Worm (Caenorhabditis elegans) whole organism, L2 larva: ENCODE data around the gene F17H10.4.

Experiments
- C34F6.9 ChIP-seq: fragments of 150-350 bp; optimal IDR thresholded peaks from 2 replicates; lab custom pipeline; 2014; ENCODE audit warnings: missing biosample characterization, missing genetic modification characterization
- F13H6.1 ChIP-seq: sonication (generic microtip); optimal IDR thresholded peaks from 2 replicates; lab custom pipeline; 2016; ENCODE audit warnings: missing genetic modification characterization, missing compliant biosample characterization
- R02D3.7 ChIP-seq: fragments of 150-350 bp; optimal IDR thresholded peaks from 2 replicates; lab custom pipeline; 2014; ENCODE audit warnings: missing biosample characterization, missing genetic modification characterization
- Y55F3AM.14 ChIP-seq: fragments of 200-800 bp; sonication (Bioruptor generic); optimal IDR thresholded peaks from 2 replicates; lab custom pipeline; 2018; ENCODE audit warnings: mild to moderate bottlenecking, missing genetic modification characterization, missing compliant biosample characterization
- ZK546.5 ChIP-seq: sonication (generic microtip); optimal IDR thresholded peaks from 2 replicates; lab custom pipeline; 2017; ENCODE audit warnings: missing biosample characterization, missing genetic modification characterization
- alr-1 ChIP-seq: fragments of 150-350 bp; optimal IDR thresholded peaks from 2 replicates; lab custom pipeline; 2014; ENCODE audit warnings: missing biosample characterization, missing genetic modification characterization
- aly-2 ChIP-seq: fragments of 150-350 bp; optimal IDR thresholded peaks from 2 replicates; lab custom pipeline; 2014; ENCODE audit warnings: missing biosample characterization, missing genetic modification characterization
- ama-1 ChIP-seq: fragments of 150-350 bp; optimal IDR thresholded peaks from 2 replicates; lab custom pipeline; 2018; ENCODE audit warnings: inconsistent platforms
- blmp-1 ChIP-seq: sonication (generic microtip); optimal IDR thresholded peaks from 2 replicates; lab custom pipeline; 2017; ENCODE audit warnings: missing genetic modification characterization, mild to moderate bottlenecking, missing compliant biosample characterization, antibody characterized with exemption, moderate library complexity; ENCODE audit not compliant: insufficient read depth
- ceh-16 ChIP-seq: fragments of 150-350 bp; optimal IDR thresholded peaks from 2 replicates; lab custom pipeline; 2014; ENCODE audit warnings: missing biosample characterization, missing genetic modification characterization
- ceh-82 ChIP-seq: fragments of 150-350 bp; optimal IDR thresholded peaks from 2 replicates; lab custom pipeline; 2014; ENCODE audit warnings: missing biosample characterization, missing genetic modification characterization
- crh-2 ChIP-seq: sonication (generic microtip); optimal IDR thresholded peaks from 2 replicates; lab custom pipeline; 2017; ENCODE audit warnings: missing biosample characterization, missing genetic modification characterization
- dmd-4 ChIP-seq: sonication (generic microtip); optimal IDR thresholded peaks from 2 replicates; lab custom pipeline; 2017; ENCODE audit warnings: missing biosample characterization, missing genetic modification characterization
- egl-27 ChIP-seq: sonication (generic microtip); optimal IDR thresholded peaks from 3 replicates; lab custom pipeline; 2017; ENCODE audit warnings: missing biosample characterization, missing genetic modification reagents, missing genetic modification characterization
- elt-1 ChIP-seq: fragments of 150-350 bp; optimal IDR thresholded peaks from 2 replicates; lab custom pipeline; 2014; ENCODE audit warnings: missing biosample characterization, missing genetic modification characterization
- elt-3 ChIP-seq: sonication (generic microtip); optimal IDR thresholded peaks from 2 replicates; lab custom pipeline; 2017; ENCODE audit warnings: missing biosample characterization, missing genetic modification characterization
- fos-1 ChIP-seq: fragments of 150-350 bp; optimal IDR thresholded peaks from 2 replicates; lab custom pipeline; 2014; ENCODE audit warnings: missing biosample characterization, missing genetic modification characterization
- gmeb-1 ChIP-seq: fragments of 150-350 bp; optimal IDR thresholded peaks from 2 replicates; lab custom pipeline; 2014; ENCODE audit warnings: missing biosample characterization, missing genetic modification characterization
- lin-11 ChIP-seq: fragments of 150-350 bp; sonication (generic microtip); optimal IDR thresholded peaks from 2 replicates; lab custom pipeline; 2014; ENCODE audit warnings: missing biosample characterization, missing genetic modification characterization, inconsistent platforms, mixed read lengths
- lin-13 ChIP-seq: fragments of 150-350 bp; optimal IDR thresholded peaks from 2 replicates; lab custom pipeline; 2014; ENCODE audit warnings: missing biosample characterization, missing genetic modification reagents, missing genetic modification characterization
- lin-39 ChIP-seq: fragments of 150-350 bp; optimal IDR thresholded peaks from 2 replicates; lab custom pipeline; 2014; ENCODE audit warnings: missing biosample characterization, missing genetic modification reagents, missing genetic modification characterization
- lsy-2 ChIP-seq, 2 experiments: fragments of 150-350 bp in 1 of 2; sonication (generic microtip) in 1 of 2; optimal IDR thresholded peaks; 2 replicates each; lab custom pipeline; 2014 to 2017; ENCODE audit warnings: missing biosample characterization in 2 of 2, missing genetic modification characterization in 2 of 2
- mab-5 ChIP-seq: fragments of 150-350 bp; optimal IDR thresholded peaks from 2 replicates; lab custom pipeline; 2014; ENCODE audit warnings: missing biosample characterization, missing genetic modification characterization
- mbf-1 ChIP-seq: sonication (generic microtip); optimal IDR thresholded peaks from 2 replicates; lab custom pipeline; 2017; ENCODE audit warnings: missing biosample characterization, missing genetic modification characterization
- mdl-1 ChIP-seq, 2 experiments: fragments of 150-350 bp in 1 of 2; sonication (generic microtip) in 1 of 2; optimal IDR thresholded peaks; 2 replicates each; lab custom pipeline; 2017; ENCODE audit warnings: missing biosample characterization in 2 of 2, missing genetic modification characterization in 2 of 2
- nhr-10 ChIP-seq: sonication (generic microtip); optimal IDR thresholded peaks from 2 replicates; lab custom pipeline; 2017; ENCODE audit warnings: missing biosample characterization, missing genetic modification characterization
- nhr-11 ChIP-seq: fragments of 150-350 bp; optimal IDR thresholded peaks from 2 replicates; lab custom pipeline; 2014; ENCODE audit warnings: missing biosample characterization, missing genetic modification characterization
- nhr-12 ChIP-seq: fragments of 150-350 bp; optimal IDR thresholded peaks from 2 replicates; lab custom pipeline; 2014; ENCODE audit warnings: missing biosample characterization, missing genetic modification characterization
- nhr-129 ChIP-seq: fragments of 150-350 bp; optimal IDR thresholded peaks from 2 replicates; lab custom pipeline; 2014; ENCODE audit warnings: missing biosample characterization, missing genetic modification characterization
- nhr-21 ChIP-seq: fragments of 150-350 bp; optimal IDR thresholded peaks from 2 replicates; lab custom pipeline; 2014; ENCODE audit warnings: missing biosample characterization, missing genetic modification characterization
- nhr-23 ChIP-seq: fragments of 150-350 bp; optimal IDR thresholded peaks from 2 replicates; lab custom pipeline; 2014; ENCODE audit warnings: missing biosample characterization, missing genetic modification reagents, missing genetic modification characterization
- nhr-237 ChIP-seq: fragments of 150-350 bp; optimal IDR thresholded peaks from 2 replicates; lab custom pipeline; 2014; ENCODE audit warnings: missing biosample characterization, missing genetic modification characterization
- nhr-25 ChIP-seq: fragments of 150-350 bp; sonication (generic microtip); optimal IDR thresholded peaks from 3 replicates; lab custom pipeline; 2014; ENCODE audit warnings: missing biosample characterization, missing genetic modification characterization
- nhr-6 ChIP-seq: fragments of 150-350 bp; optimal IDR thresholded peaks from 2 replicates; lab custom pipeline; 2014; ENCODE audit warnings: missing biosample characterization, missing genetic modification characterization
- nhr-77 ChIP-seq: fragments of 150-350 bp; optimal IDR thresholded peaks from 2 replicates; lab custom pipeline; 2014; ENCODE audit warnings: missing biosample characterization, missing genetic modification characterization
- peb-1 ChIP-seq: fragments of 150-350 bp; optimal IDR thresholded peaks from 2 replicates; lab custom pipeline; 2014; ENCODE audit warnings: missing biosample characterization, missing genetic modification characterization
- sem-4 ChIP-seq: fragments of 150-350 bp; optimal IDR thresholded peaks from 2 replicates; lab custom pipeline; 2014; ENCODE audit warnings: missing biosample characterization, missing genetic modification reagents, missing genetic modification characterization
- skn-1 ChIP-seq: sonication (generic microtip); optimal IDR thresholded peaks from 2 replicates; lab custom pipeline; 2017; ENCODE audit warnings: missing biosample characterization, missing genetic modification characterization
- sma-3 ChIP-seq: sonication (generic microtip); optimal IDR thresholded peaks from 2 replicates; lab custom pipeline; 2016; ENCODE audit warnings: missing genetic modification reagents, missing genetic modification characterization, missing compliant biosample characterization
- sma-9 ChIP-seq, 2 experiments: fragments of 150-350 bp in 1 of 2; sonication (generic microtip) in 1 of 2; optimal IDR thresholded peaks; 2 replicates each; lab custom pipeline; 2014 to 2016; ENCODE audit warnings: missing genetic modification characterization in 2 of 2, mild to moderate bottlenecking in 1 of 2, missing biosample characterization in 1 of 2, missing compliant biosample characterization in 1 of 2, missing genetic modification reagents in 1 of 2, moderate library complexity in 1 of 2
- snpc-4 ChIP-seq: fragments of 150-350 bp; optimal IDR thresholded peaks from 2 replicates; lab custom pipeline; 2014; ENCODE audit warnings: missing biosample characterization, missing genetic modification characterization
- unc-39 ChIP-seq: fragments of 150-350 bp; optimal IDR thresholded peaks from 2 replicates; lab custom pipeline; 2014; ENCODE audit warnings: missing biosample characterization, missing genetic modification characterization
- unc-55 ChIP-seq: fragments of 150-350 bp; sonication (generic microtip); optimal IDR thresholded peaks from 3 replicates; lab custom pipeline; 2014; ENCODE audit warnings: missing biosample characterization, missing genetic modification reagents, missing genetic modification characterization
- unc-62 ChIP-seq: fragments of 150-350 bp; optimal IDR thresholded peaks from 2 replicates; lab custom pipeline; 2014; ENCODE audit warnings: missing biosample characterization, missing genetic modification reagents, missing genetic modification characterization
- zag-1 ChIP-seq: fragments of 150-350 bp; optimal IDR thresholded peaks from 2 replicates; lab custom pipeline; 2014; ENCODE audit warnings: missing biosample characterization, missing genetic modification characterization
- ztf-1 ChIP-seq: fragments of 200-800 bp; sonication (Bioruptor generic); conservative IDR thresholded peaks from 2 replicates; pipeline ENCODE4 v1.3.6; 2022; ENCODE audit warnings: missing genetic modification characterization, missing compliant biosample characterization
- ztf-11 ChIP-seq: sonication (generic microtip); optimal IDR thresholded peaks from 2 replicates; lab custom pipeline; 2017; ENCODE audit warnings: missing biosample characterization, missing genetic modification characterization
- ztf-4 ChIP-seq: fragments of 150-350 bp; optimal IDR thresholded peaks from 2 replicates; lab custom pipeline; 2014; ENCODE audit warnings: missing biosample characterization, missing genetic modification characterization

The F17H10.4 gene

DNA sequence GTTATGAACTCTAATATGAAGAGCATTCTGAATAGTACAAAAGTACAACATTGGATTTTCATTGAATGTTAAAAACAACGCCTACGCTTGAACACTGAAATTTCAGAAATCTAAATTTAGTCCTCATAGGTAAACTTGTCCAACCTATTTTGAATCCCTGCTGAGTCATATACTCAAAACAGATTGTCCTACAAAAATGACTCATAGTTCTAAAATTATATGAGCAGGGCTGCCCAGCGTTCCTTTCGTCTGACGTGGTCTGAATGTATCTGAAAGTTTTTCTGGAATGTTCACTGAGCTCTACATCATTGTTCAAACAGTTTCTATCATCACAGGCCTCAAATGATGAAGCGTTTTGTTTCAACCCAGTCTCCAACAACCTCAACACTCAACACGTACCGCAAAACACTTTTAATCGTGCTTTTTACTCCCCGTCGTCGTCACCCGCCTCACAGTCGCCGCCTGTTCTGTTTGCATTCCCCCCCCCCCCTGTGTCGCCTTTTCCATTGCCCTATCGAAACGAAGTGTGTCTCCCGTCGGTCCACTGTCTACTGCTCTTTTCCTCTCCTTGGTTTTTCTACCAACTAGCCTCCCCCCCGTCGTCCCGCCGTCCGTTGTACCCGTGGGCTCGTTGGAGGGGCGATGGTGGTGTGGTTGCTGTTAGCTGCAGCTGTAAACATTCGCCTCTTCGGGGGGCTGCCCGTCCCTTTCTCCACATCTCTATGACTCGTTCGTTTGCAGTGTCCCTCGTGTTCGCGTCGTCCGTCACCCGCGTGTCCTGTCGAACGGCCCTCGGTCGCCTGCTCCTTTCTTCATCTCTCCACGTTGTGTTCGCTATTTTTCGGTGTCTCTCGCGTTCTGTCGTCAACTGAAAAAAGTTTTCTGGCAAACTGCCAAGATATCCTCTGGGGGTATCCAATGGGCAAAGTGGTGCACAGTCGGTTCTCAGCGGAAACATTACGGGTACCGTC, 17.7 kb upstream of the F17H10.4 start:
- TF ChIP-seq alr-1 (tag; lab: Kevin White, UChicago) (no peak), nhr-129 (tag; lab: Kevin White, UChicago) (peak; percentile 61), sma-3 (peak; percentile 63), dmd-4 (tag; lab: Kevin White, UChicago) (no peak), nhr-25 (peak; percentile 57), nhr-23 (tag; lab: Kevin White, UChicago) (no peak), ceh-82 (tag; lab: Kevin White, UChicago) (no peak), sem-4 (tag; lab: Kevin White, UChicago) (peak; percentile 70), mbf-1 (tag; lab: Kevin White, UChicago) (no peak), lin-39 (no peak), F13H6.1 (tag; lab: Kevin White, UChicago) (peak; percentile 90), skn-1 (tag; lab: Kevin White, UChicago) (no peak), C34F6.9 (tag; lab: Kevin White, UChicago) (peak; percentile 31), snpc-4 (tag; lab: Kevin White, UChicago) (no peak), mdl-1 (tag; optimal IDR thresholded peaks at IDR 0.05; lab: Kevin White, UChicago) (peak; percentile 63 to 86), lin-11 (tag; lab: Kevin White, UChicago) (no peak), lsy-2 (tag; optimal IDR thresholded peaks at IDR 0.05; lab: Kevin White, UChicago) (peak in 1 of 2 experiments; percentile 50), nhr-12 (no peak), zag-1 (tag; lab: Kevin White, UChicago) (no peak), mab-5 (tag; lab: Kevin White, UChicago) (peak; percentile 45), unc-55 (GFP tag; lab: Kevin White, UChicago) (peak; percentile 14), egl-27 (tag; lab: Kevin White, UChicago) (peak; percentile 38), lin-13 (peak; percentile 4), aly-2 (tag; lab: Kevin White, UChicago) (no peak), ztf-4 (tag; lab: Kevin White, UChicago) (no peak), blmp-1 (tag; lab: Kevin White, UChicago) (peak; percentile 39), nhr-10 (tag; lab: Kevin White, UChicago) (no peak), unc-39 (tag; lab: Kevin White, UChicago) (no peak), elt-1 (tag; lab: Kevin White, UChicago) (no peak), elt-3 (tag; lab: Kevin White, UChicago) (no peak), ceh-16 (peak; percentile 24), ztf-1 (GFP tag; lab: Robert Waterston, UW) (no peak), nhr-237 (tag; lab: Kevin White, UChicago) (no peak), gmeb-1 (peak; percentile 20), ama-1 (lab: Kevin White, UChicago) (peak; percentile 80), fos-1 (peak; percentile 34), R02D3.7 (tag; lab: Kevin White, UChicago) (no peak), nhr-11 (tag; lab: Kevin White, UChicago) (no peak), unc-62 (GFP tag; lab: Kevin White, UChicago) (no peak), sma-9 (GFP tag; optimal IDR thresholded peaks at IDR 0.05; lab: Kevin White, UChicago) (peak; percentile 64), sma-9 (tag; optimal IDR thresholded peaks at IDR 0.05; lab: Kevin White, UChicago) (no peak), peb-1 (tag; lab: Kevin White, UChicago) (no peak), ZK546.5 (tag; lab: Kevin White, UChicago) (no peak), nhr-77 (tag; lab: Kevin White, UChicago) (no peak), nhr-21 (tag; lab: Kevin White, UChicago) (no peak), ztf-11 (tag; lab: Kevin White, UChicago) (no peak), nhr-6 (tag; lab: Kevin White, UChicago) (peak; percentile 20), Y55F3AM.14 (peak; percentile 24), crh-2 (peak; percentile 47)
